Fruit fly (Drosophila melanogaster): Measurements from ENCODE around the gene CG7320.

dm6 chr3L:18251788-18252187, 50.5 kb downstream of the CG7320 start, which contains the start of gene CheA75a:
- no peak for TF ChIP-seq CTCF (optimal IDR thresholded peaks at IDR 0.05)
- no peak for TF ChIP-seq CG8478 (optimal IDR thresholded peaks at IDR 0.05)

Measured in S2 (cell line).